Worm (Caenorhabditis elegans): Measurements from ENCODE around the gene gst-5.
"Not testable (repeated sequence)": the region's sequence is repeated elsewhere in the genome, so short reads cannot be mapped to it uniquely, and the experiment has no call there.

The gst-5 gene

ce11 chrII:10950107-10950679 is at the start of gene gst-5:
gst-5 (plus strand) TSS chrII:10950352.
- TF ChIP-seq unc-62 (GFP tag; optimal IDR thresholded peaks at IDR 0.05) = no peak

- TF ChIP-seq unc-62 (GFP tag; optimal IDR thresholded peaks at IDR 0.05) = no peak
These were observed 48.0 kb upstream of the gst-5 start, which contains the start of gene gly-1 for ce11 chrII:10902104-10902503. gly-1 (minus strand) TSS chrII:10902204.

ce11 chrII:10904379-10904778 is 45.8 kb upstream of the gst-5 start, which contains the start of gene sra-12:
sra-12 (minus strand) TSS chrII:10904479.
- TF ChIP-seq unc-62 (GFP tag; optimal IDR thresholded peaks at IDR 0.05) = not testable (repeated sequence)

- TF ChIP-seq unc-62 (GFP tag; optimal IDR thresholded peaks at IDR 0.05) = no peak
These were observed 39.9 kb upstream of the gst-5 start, which contains the start of gene sra-11 for ce11 chrII:10910219-10910618. sra-11 (minus strand) TSS chrII:10910319.

- no peak for TF ChIP-seq unc-62 (GFP tag; optimal IDR thresholded peaks at IDR 0.05)
These were observed 37.2 kb upstream of the gst-5 start for ce11 chrII:10912995-10913394.

ce11 chrII:10914366-10914765 is 35.8 kb upstream of the gst-5 start, which contains the start of gene F44F4.15:
F44F4.15 (plus strand) TSS chrII:10914666.
- TF ChIP-seq unc-62 (GFP tag; optimal IDR thresholded peaks at IDR 0.05) = no peak

ce11 chrII:10915732-10916131 is 34.4 kb upstream of the gst-5 start, which contains the start of gene F44F4.9:
F44F4.9 (minus strand) TSS chrII:10915832.
- no peak for TF ChIP-seq unc-62 (GFP tag; optimal IDR thresholded peaks at IDR 0.05)

- TF ChIP-seq unc-62 (GFP tag; optimal IDR thresholded peaks at IDR 0.05) = no peak
These were observed 33.0 kb upstream of the gst-5 start, which contains the start of gene F44F4.10 for ce11 chrII:10917174-10917573. F44F4.10 (minus strand) TSS chrII:10917274.

- TF ChIP-seq unc-62 (GFP tag; optimal IDR thresholded peaks at IDR 0.05) = no peak
These were observed 31.8 kb upstream of the gst-5 start, which contains the start of gene tba-4 for ce11 chrII:10918293-10918756. tba-4 (plus strand) TSS chrII:10918706.

ce11 chrII:10922874-10923273 is 27.3 kb upstream of the gst-5 start, which contains the start of gene Y19D2B.1:
Y19D2B.1 (minus strand) TSS chrII:10922974.
- TF ChIP-seq unc-62 (GFP tag; optimal IDR thresholded peaks at IDR 0.05) = not testable (repeated sequence)

- TF ChIP-seq unc-62 (GFP tag; optimal IDR thresholded peaks at IDR 0.05) = no peak
These were observed 26.2 kb upstream of the gst-5 start, which contains the start of gene Y19D2B.2 for ce11 chrII:10923948-10924347. Y19D2B.2 (plus strand) TSS chrII:10924248.

- TF ChIP-seq unc-62 (GFP tag; optimal IDR thresholded peaks at IDR 0.05) = no peak
These were observed 25.5 kb upstream of the gst-5 start for ce11 chrII:10924669-10925068.

- no peak for TF ChIP-seq unc-62 (GFP tag; optimal IDR thresholded peaks at IDR 0.05)
These were observed 24.2 kb upstream of the gst-5 start, which contains the start of gene metr-1 for ce11 chrII:10925804-10926570. metr-1 (plus strand) TSS chrII:10926561.

ce11 chrII:10930678-10931650 is 19.2 kb upstream of the gst-5 start:
- no peak for TF ChIP-seq unc-62 (GFP tag; optimal IDR thresholded peaks at IDR 0.05)

- no peak for TF ChIP-seq unc-62 (GFP tag; optimal IDR thresholded peaks at IDR 0.05)
These were observed 17.8 kb upstream of the gst-5 start for ce11 chrII:10932305-10932704.
